Fruit fly (Drosophila melanogaster) S2 (cell line): ENCODE data around the gene CG43218.
A peak's percentile ranks its signal among the peaks of the same experiment; 100 is the strongest.

Experiments
- CG8478 ChIP-seq: fragments of >200 bp; optimal IDR thresholded peaks from 2 replicates; lab custom pipeline; 2018
- CTCF ChIP-seq, 2 experiments: fragments of >200 bp; optimal IDR thresholded peaks; 2 replicates each; lab custom pipeline; 2018

Gene CG43218

dm6 chr3L:21257731-21258130, at the start of gene CG43218:
Gene CG43218 (plus strand): TSS chr3L:21258020.
- TF ChIP-seq CG8478 (lab: Kevin White, UChicago), result no peak
- no peak for TF ChIP-seq CTCF (optimal IDR thresholded peaks at IDR 0.05; lab: Kevin White, UChicago)

- TF ChIP-seq CG8478 (lab: Kevin White, UChicago), result no peak
- no peak for TF ChIP-seq CTCF (optimal IDR thresholded peaks at IDR 0.05; lab: Kevin White, UChicago)
These were observed 47.8 kb upstream of the CG43218 start, which contains the start of the genes CG10510 and CG10508 for dm6 chr3L:21209921-21210532. Gene CG10510 (minus strand): TSS chr3L:21210084. Gene CG10508 (plus strand): TSS chr3L:21210215.

dm6 chr3L:21216697-21217291, 41.0 kb upstream of the CG43218 start, which contains the start of the genes Trmt112 and Ilk:
Gene Trmt112 (minus strand): TSS chr3L:21216839.
Gene Ilk (plus strand): TSS chr3L:21216901.
- peak in 1 of 2 experiments; percentile 4 for TF ChIP-seq CTCF (optimal IDR thresholded peaks at IDR 0.05; lab: Kevin White, UChicago)
- TF ChIP-seq CG8478 (lab: Kevin White, UChicago), result no peak

- TF ChIP-seq CTCF (optimal IDR thresholded peaks at IDR 0.05; lab: Kevin White, UChicago) (no peak), CG8478 (lab: Kevin White, UChicago) (no peak)
These were observed 38.7 kb upstream of the CG43218 start for dm6 chr3L:21219160-21219559.

dm6 chr3L:21220100-21220499, 37.7 kb upstream of the CG43218 start, which contains the start of gene CG43219:
Gene CG43219 (plus strand): TSS chr3L:21220400.
- TF ChIP-seq CTCF (optimal IDR thresholded peaks at IDR 0.05; lab: Kevin White, UChicago), result no peak
- no peak for TF ChIP-seq CG8478 (lab: Kevin White, UChicago)

dm6 chr3L:21223268-21223667, 34.6 kb upstream of the CG43218 start:
- TF ChIP-seq CTCF (optimal IDR thresholded peaks at IDR 0.05; lab: Kevin White, UChicago) (no peak), CG8478 (lab: Kevin White, UChicago) (no peak)

DNA sequence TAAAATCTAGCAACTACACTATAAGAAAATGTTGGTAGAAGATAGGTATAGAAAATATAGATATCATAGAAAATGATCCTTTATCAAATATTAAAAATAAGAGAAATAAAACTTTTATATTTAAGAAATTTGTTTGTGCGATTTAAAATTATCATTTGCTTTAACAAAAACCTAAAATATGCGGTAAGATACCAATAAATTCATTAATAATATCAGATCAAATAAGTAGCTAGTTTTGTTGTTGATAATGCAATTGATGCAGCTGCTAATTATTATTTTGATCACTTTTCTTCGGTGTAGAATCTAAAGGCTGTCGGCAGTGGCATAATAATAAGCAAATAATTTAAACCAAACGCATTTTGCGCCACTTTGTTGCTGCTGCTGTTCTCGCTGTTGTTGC, 33.5 kb upstream of the CG43218 start:
- TF ChIP-seq CTCF (optimal IDR thresholded peaks at IDR 0.05; lab: Kevin White, UChicago), result no peak
- TF ChIP-seq CG8478 (lab: Kevin White, UChicago), result no peak

DNA sequence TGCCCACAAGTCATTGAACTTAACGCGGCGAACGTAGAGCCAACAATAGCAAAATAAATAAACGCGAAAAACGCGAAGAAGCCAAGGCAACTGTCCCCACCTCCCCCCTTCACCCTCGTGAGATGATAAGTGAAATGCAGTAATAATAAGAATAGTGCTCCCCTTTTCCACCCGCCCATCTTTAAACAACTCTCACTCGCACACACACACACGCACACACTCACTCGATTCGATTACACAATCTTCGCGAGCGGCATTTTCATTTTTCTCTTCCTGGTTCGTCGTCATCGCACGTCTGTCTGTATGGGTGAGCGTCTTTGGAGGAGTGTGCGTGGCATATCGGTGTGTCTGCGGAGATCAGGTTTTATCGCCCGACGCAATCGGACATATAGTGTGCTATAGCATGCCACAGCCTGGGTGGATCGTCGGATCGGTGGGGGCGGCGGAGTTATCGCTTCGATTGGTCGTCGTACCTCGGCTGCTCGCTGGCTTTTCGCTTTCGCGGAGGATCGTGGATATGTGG, 33.1 kb upstream of the CG43218 start:
- TF ChIP-seq CG8478 (lab: Kevin White, UChicago), result no peak
- TF ChIP-seq CTCF (optimal IDR thresholded peaks at IDR 0.05; lab: Kevin White, UChicago), result no peak

- TF ChIP-seq CTCF (optimal IDR thresholded peaks at IDR 0.05; lab: Kevin White, UChicago) (no peak), CG8478 (lab: Kevin White, UChicago) (no peak)
These were observed 32.2 kb upstream of the CG43218 start for dm6 chr3L:21225642-21226041.

- no peak for TF ChIP-seq CTCF (optimal IDR thresholded peaks at IDR 0.05; lab: Kevin White, UChicago)
- TF ChIP-seq CG8478 (lab: Kevin White, UChicago), result no peak
These were observed 31.5 kb upstream of the CG43218 start, which contains the start of gene Eip78C for dm6 chr3L:21226309-21226708. Gene Eip78C (plus strand): TSS chr3L:21226609.

DNA sequence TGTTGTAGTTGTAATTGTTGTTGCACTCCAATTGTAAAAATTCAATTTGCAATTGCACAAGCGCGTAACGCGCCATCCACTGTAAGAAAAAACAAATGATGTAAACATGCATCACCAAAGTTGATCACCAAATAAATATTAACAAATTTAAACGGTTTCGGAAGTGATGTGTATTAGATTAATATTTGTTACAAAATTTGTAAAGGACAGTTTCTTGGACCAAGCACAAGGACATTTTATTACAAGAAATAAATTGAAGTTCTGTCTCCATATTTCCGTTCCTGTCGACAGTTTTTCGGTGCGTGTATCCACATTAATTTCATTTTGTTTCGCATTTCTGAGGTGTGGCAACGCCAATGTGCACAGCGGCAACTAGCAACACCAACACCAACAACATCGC, 28.1 kb upstream of the CG43218 start:
- TF ChIP-seq CTCF (optimal IDR thresholded peaks at IDR 0.05; lab: Kevin White, UChicago) (no peak), CG8478 (lab: Kevin White, UChicago) (no peak)

DNA sequence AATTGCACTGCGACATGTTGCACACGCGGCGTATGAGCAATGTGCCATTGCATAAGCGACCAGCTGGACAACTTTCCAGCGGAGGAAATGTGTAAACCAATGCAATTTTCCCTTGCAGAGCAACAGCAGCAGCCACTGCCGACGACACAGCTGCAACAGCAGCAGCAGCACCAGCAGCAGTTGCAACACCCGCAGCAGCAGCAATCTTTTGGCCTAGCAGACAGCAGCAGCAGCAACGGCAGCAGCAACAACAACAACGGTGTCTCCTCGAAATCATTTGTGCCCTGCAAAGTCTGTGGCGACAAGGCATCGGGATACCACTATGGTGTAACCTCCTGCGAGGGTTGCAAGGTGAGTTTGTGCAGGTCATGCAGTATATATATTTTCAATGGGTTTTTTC, 27.1 kb upstream of the CG43218 start:
- no peak for TF ChIP-seq CG8478 (lab: Kevin White, UChicago)
- TF ChIP-seq CTCF (optimal IDR thresholded peaks at IDR 0.05; lab: Kevin White, UChicago), result no peak

dm6 chr3L:21236959-21237551, 20.8 kb upstream of the CG43218 start:
- TF ChIP-seq CG8478 (lab: Kevin White, UChicago), result no peak
- no peak for TF ChIP-seq CTCF (optimal IDR thresholded peaks at IDR 0.05; lab: Kevin White, UChicago)

- no peak for TF ChIP-seq CG8478 (lab: Kevin White, UChicago)
- TF ChIP-seq CTCF (optimal IDR thresholded peaks at IDR 0.05; lab: Kevin White, UChicago), result no peak
These were observed 19.4 kb upstream of the CG43218 start for dm6 chr3L:21238377-21238776.

DNA sequence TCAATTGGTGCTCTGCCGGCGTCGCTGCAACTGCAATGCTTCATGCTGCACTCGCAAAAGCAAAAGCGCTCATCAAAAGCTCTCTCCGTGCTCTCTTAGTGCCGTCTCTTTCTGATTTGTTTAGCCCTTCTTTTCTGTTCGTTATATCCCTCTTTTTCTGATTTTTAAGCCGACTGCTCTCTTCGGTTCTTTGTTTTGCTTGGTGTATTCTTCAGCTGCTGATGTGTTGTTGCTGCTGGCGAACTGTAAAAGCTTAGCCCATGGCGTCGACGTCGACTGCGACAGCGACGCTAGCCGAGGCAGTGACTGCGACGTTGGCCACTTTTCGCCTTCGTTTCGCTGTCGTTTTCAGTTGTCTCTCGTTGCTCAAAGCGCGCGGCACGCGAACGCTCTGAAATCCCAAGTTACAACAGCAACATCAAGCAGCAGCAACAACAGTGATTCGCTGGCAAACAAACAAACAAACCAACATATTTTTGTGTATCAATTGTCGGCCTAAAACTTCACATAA, 17.8 kb upstream of the CG43218 start:
- TF ChIP-seq CTCF (optimal IDR thresholded peaks at IDR 0.05; lab: Kevin White, UChicago), result no peak
- TF ChIP-seq CG8478 (lab: Kevin White, UChicago), result no peak
